Worm (Caenorhabditis elegans) whole organism, late embryonic: ENCODE measurements around the gene pkn-1.
A peak's percentile ranks its signal among the peaks of the same experiment; 100 is the strongest.

ENCODE experiments used
- C08G9.2 ChIP-seq: sonication (generic microtip); optimal IDR thresholded peaks from 2 replicates; lab custom pipeline; 2016; ENCODE audit warnings: mild to moderate bottlenecking, missing genetic modification characterization, moderate library complexity, missing compliant biosample characterization
- C38D4.7 ChIP-seq: fragments of 200-800 bp; sonication (Bioruptor generic); optimal IDR thresholded peaks from 2 replicates; lab custom pipeline; 2018; ENCODE audit warnings: mild to moderate bottlenecking, missing genetic modification characterization, moderate library complexity, missing compliant biosample characterization
- K09A11.1 ChIP-seq: sonication (generic microtip); optimal IDR thresholded peaks from 2 replicates; lab custom pipeline; 2017; ENCODE audit warnings: antibody characterized with exemption, mild to moderate bottlenecking, missing genetic modification characterization, missing compliant biosample characterization; ENCODE audit not compliant: insufficient read depth
- T23F11.4 ChIP-seq: fragments of 200-800 bp; sonication (Bioruptor generic); optimal IDR thresholded peaks from 2 replicates; lab custom pipeline; 2018; ENCODE audit warnings: mild to moderate bottlenecking, missing genetic modification characterization, missing compliant biosample characterization
- Y22D7AL.16 ChIP-seq: sonication (generic microtip); optimal IDR thresholded peaks from 2 replicates; lab custom pipeline; 2016; ENCODE audit warnings: missing genetic modification characterization, missing compliant biosample characterization
- ama-1 ChIP-seq: fragments of 150-350 bp; optimal IDR thresholded peaks from 2 replicates; lab custom pipeline; 2014
- ceh-14 ChIP-seq: sonication (generic microtip); optimal IDR thresholded peaks from 2 replicates; lab custom pipeline; 2016; ENCODE audit warnings: missing genotype, missing genetic modification characterization, missing compliant biosample characterization
- ceh-18 ChIP-seq: sonication (generic microtip); optimal IDR thresholded peaks from 2 replicates; lab custom pipeline; 2016; ENCODE audit warnings: missing genetic modification characterization, missing compliant biosample characterization
- ceh-19 ChIP-seq: fragments of 200-800 bp; sonication (Bioruptor generic); optimal IDR thresholded peaks from 2 replicates; lab custom pipeline; 2018; ENCODE audit warnings: mild to moderate bottlenecking, missing genetic modification characterization, missing compliant biosample characterization
- ceh-2 ChIP-seq: sonication (generic microtip); optimal IDR thresholded peaks from 2 replicates; lab custom pipeline; 2016; ENCODE audit warnings: missing genotype, missing genetic modification characterization, missing compliant biosample characterization
- ceh-24 ChIP-seq: sonication (generic microtip); optimal IDR thresholded peaks from 2 replicates; lab custom pipeline; 2016; ENCODE audit warnings: mild to moderate bottlenecking, missing genetic modification characterization, missing compliant biosample characterization
- ceh-30 ChIP-seq: fragments of 150-350 bp; optimal IDR thresholded peaks from 2 replicates; lab custom pipeline; 2014; ENCODE audit warnings: missing biosample characterization, missing genetic modification characterization
- ceh-31 ChIP-seq: sonication (generic microtip); optimal IDR thresholded peaks from 2 replicates; lab custom pipeline; 2016; ENCODE audit warnings: missing genetic modification characterization, missing compliant biosample characterization
- ceh-34 ChIP-seq: sonication (generic microtip); optimal IDR thresholded peaks from 2 replicates; lab custom pipeline; 2016; ENCODE audit warnings: mild to moderate bottlenecking, missing genetic modification characterization, missing compliant biosample characterization
- ceh-48 ChIP-seq: sonication (generic microtip); optimal IDR thresholded peaks from 2 replicates; lab custom pipeline; 2016; ENCODE audit warnings: missing genetic modification characterization, inconsistent platforms, missing compliant biosample characterization
- ceh-9 ChIP-seq: sonication (generic microtip); optimal IDR thresholded peaks from 2 replicates; lab custom pipeline; 2016; ENCODE audit warnings: mild to moderate bottlenecking, missing genetic modification characterization, inconsistent platforms, missing compliant biosample characterization
- dve-1 ChIP-seq: sonication (generic microtip); optimal IDR thresholded peaks from 2 replicates; lab custom pipeline; 2017; ENCODE audit warnings: antibody characterized with exemption, mild to moderate bottlenecking, missing genetic modification characterization, missing compliant biosample characterization
- elt-2 ChIP-seq: sonication (generic microtip); optimal IDR thresholded peaks from 2 replicates; lab custom pipeline; 2016; ENCODE audit warnings: missing genetic modification reagents, missing genetic modification characterization, missing compliant biosample characterization
- elt-4 ChIP-seq: sonication (generic microtip); optimal IDR thresholded peaks from 2 replicates; lab custom pipeline; 2016; ENCODE audit warnings: missing genetic modification characterization, missing compliant biosample characterization
- ets-4 ChIP-seq: sonication (generic microtip); optimal IDR thresholded peaks from 2 replicates; lab custom pipeline; 2016; ENCODE audit warnings: missing genetic modification characterization, missing compliant biosample characterization
- eyg-1 ChIP-seq: sonication (generic microtip); optimal IDR thresholded peaks from 2 replicates; lab custom pipeline; 2016; ENCODE audit warnings: missing genotype, missing genetic modification characterization, missing compliant biosample characterization
- fax-1 ChIP-seq: sonication (generic microtip); optimal IDR thresholded peaks from 2 replicates; lab custom pipeline; 2016; ENCODE audit warnings: missing genotype, missing genetic modification characterization, missing compliant biosample characterization
- fkh-10 ChIP-seq: fragments of 150-350 bp; optimal IDR thresholded peaks from 2 replicates; lab custom pipeline; 2014; ENCODE audit warnings: missing biosample characterization, missing genetic modification reagents, missing genetic modification characterization
- fkh-6 ChIP-seq: sonication (generic microtip); optimal IDR thresholded peaks from 2 replicates; lab custom pipeline; 2016; ENCODE audit warnings: missing genetic modification characterization, missing compliant biosample characterization
- hlh-13 ChIP-seq: fragments of 200-800 bp; sonication (Bioruptor generic); optimal IDR thresholded peaks from 2 replicates; lab custom pipeline; 2018; ENCODE audit warnings: mild to moderate bottlenecking, missing genetic modification characterization, missing compliant biosample characterization
- hlh-15 ChIP-seq: sonication (generic microtip); optimal IDR thresholded peaks from 2 replicates; lab custom pipeline; 2016; ENCODE audit warnings: missing genetic modification characterization, missing compliant biosample characterization
- hlh-30 ChIP-seq: sonication (generic microtip); optimal IDR thresholded peaks from 2 replicates; lab custom pipeline; 2017; ENCODE audit warnings: antibody characterized with exemption, missing genetic modification characterization, missing compliant biosample characterization; ENCODE audit not compliant: insufficient read depth
- hlh-6 ChIP-seq: sonication (generic microtip); optimal IDR thresholded peaks from 2 replicates; lab custom pipeline; 2016; ENCODE audit warnings: missing genotype, missing genetic modification characterization, missing compliant biosample characterization
- lim-6 ChIP-seq: sonication (generic microtip); optimal IDR thresholded peaks from 2 replicates; lab custom pipeline; 2016; ENCODE audit warnings: missing genetic modification characterization, missing compliant biosample characterization
- lin-11 ChIP-seq: fragments of 200-800 bp; sonication (Bioruptor generic); optimal IDR thresholded peaks from 2 replicates; lab custom pipeline; 2018; ENCODE audit warnings: mild to moderate bottlenecking, missing genetic modification characterization, missing compliant biosample characterization
- nfya-1 ChIP-seq: sonication (generic microtip); optimal IDR thresholded peaks from 2 replicates; lab custom pipeline; 2017; ENCODE audit warnings: missing genetic modification characterization, mild to moderate bottlenecking, missing compliant biosample characterization, antibody characterized with exemption, moderate library complexity
- nhr-11 ChIP-seq: fragments of 150-350 bp; optimal IDR thresholded peaks from 2 replicates; lab custom pipeline; 2014; ENCODE audit warnings: missing biosample characterization, missing genetic modification characterization
- npax-4 ChIP-seq: sonication (generic microtip); optimal IDR thresholded peaks from 2 replicates; lab custom pipeline; 2016; ENCODE audit warnings: missing genetic modification characterization, missing compliant biosample characterization
- pag-3 ChIP-seq: sonication (generic microtip); optimal IDR thresholded peaks from 2 replicates; lab custom pipeline; 2016; ENCODE audit warnings: missing compliant biosample characterization, missing genetic modification characterization, borderline replicate concordance
- pat-9 ChIP-seq: fragments of 200-800 bp; sonication (Bioruptor generic); optimal IDR thresholded peaks from 2 replicates; lab custom pipeline; 2018; ENCODE audit warnings: mild to moderate bottlenecking, missing genetic modification characterization, moderate library complexity, missing compliant biosample characterization
- pax-1 ChIP-seq: fragments of 150-350 bp; optimal IDR thresholded peaks from 2 replicates; lab custom pipeline; 2014; ENCODE audit warnings: missing biosample characterization, missing genetic modification characterization
- pros-1 ChIP-seq: fragments of 150-350 bp; optimal IDR thresholded peaks from 2 replicates; lab custom pipeline; 2014; ENCODE audit warnings: missing biosample characterization, missing genetic modification reagents, missing genetic modification characterization
- ref-2 ChIP-seq: sonication (generic microtip); optimal IDR thresholded peaks from 2 replicates; lab custom pipeline; 2016; ENCODE audit warnings: missing genetic modification characterization, missing compliant biosample characterization
- rnt-1 ChIP-seq: sonication (generic microtip); optimal IDR thresholded peaks from 2 replicates; lab custom pipeline; 2016; ENCODE audit warnings: missing genetic modification characterization, missing compliant biosample characterization
- sdc-2 ChIP-seq: sonication (generic microtip); optimal IDR thresholded peaks from 2 replicates; lab custom pipeline; 2016; ENCODE audit warnings: missing genotype, missing genetic modification characterization, missing compliant biosample characterization
- sox-2 ChIP-seq: fragments of 200-800 bp; sonication (Bioruptor generic); IDR thresholded peaks from 2 replicates; pipeline ENCODE4 v1.3.6; 2022; ENCODE audit warnings: missing genetic modification reagents, missing genetic modification characterization, missing compliant biosample characterization
- sox-4 ChIP-seq: sonication (generic microtip); optimal IDR thresholded peaks from 2 replicates; lab custom pipeline; 2017; ENCODE audit warnings: mild to moderate bottlenecking, missing genetic modification characterization, inconsistent platforms, missing compliant biosample characterization
- syd-9 ChIP-seq: sonication (generic microtip); optimal IDR thresholded peaks from 2 replicates; lab custom pipeline; 2016; ENCODE audit warnings: mild to moderate bottlenecking, missing genetic modification characterization, moderate library complexity, missing compliant biosample characterization
- tbx-2 ChIP-seq: sonication (generic microtip); optimal IDR thresholded peaks from 2 replicates; lab custom pipeline; 2016; ENCODE audit warnings: missing genetic modification characterization, missing compliant biosample characterization
- tbx-7 ChIP-seq: sonication (generic microtip); optimal IDR thresholded peaks from 2 replicates; lab custom pipeline; 2016; ENCODE audit warnings: missing genotype, missing genetic modification characterization, missing compliant biosample characterization
- ttx-3 ChIP-seq: sonication (generic microtip); optimal IDR thresholded peaks from 2 replicates; lab custom pipeline; 2016; ENCODE audit warnings: missing genetic modification reagents, missing genetic modification characterization, missing compliant biosample characterization
- unc-3 ChIP-seq, 2 experiments: fragments of 200-800 bp in 1 of 2; sonication (Bioruptor generic) in 1 of 2; sonication (generic microtip) in 1 of 2; conservative IDR thresholded peaks in 1 of 2; optimal IDR thresholded peaks in 1 of 2; 2 replicates each; pipeline versions ENCODE4 v1.3.6 to Lab custom; 2016 to 2022; ENCODE audit warnings: missing compliant biosample characterization in 2 of 2, missing genetic modification characterization in 2 of 2, missing genetic modification reagents in 1 of 2
- unc-42 ChIP-seq: sonication (generic microtip); optimal IDR thresholded peaks from 2 replicates; lab custom pipeline; 2016; ENCODE audit warnings: missing genotype, missing genetic modification characterization, missing compliant biosample characterization
- unc-86 ChIP-seq: sonication (generic microtip); optimal IDR thresholded peaks from 2 replicates; lab custom pipeline; 2016; ENCODE audit warnings: missing genetic modification characterization, missing compliant biosample characterization
- ztf-16 ChIP-seq: sonication (generic microtip); optimal IDR thresholded peaks from 2 replicates; lab custom pipeline; 2017; ENCODE audit warnings: missing genetic modification characterization, missing compliant biosample characterization

The pkn-1 gene

ce11 chrX:10433863-10434262 is 36.8 kb downstream of the pkn-1 start:
- TF ChIP-seq ceh-2 (tag; lab: Kevin White, UChicago): no peak
- TF ChIP-seq ceh-31 (tag; lab: Kevin White, UChicago): peak; percentile 5

ce11 chrX:10435492-10435939 is 38.5 kb downstream of the pkn-1 start:
- TF ChIP-seq hlh-13 (GFP tag; lab: Kevin White, UChicago) (no peak), hlh-15 (tag; lab: Kevin White, UChicago) (no peak), elt-2 (tag; lab: Kevin White, UChicago) (no peak), C08G9.2 (tag; lab: Kevin White, UChicago) (peak; percentile 69), ceh-18 (peak; percentile 82), lin-11 (tag; lab: Kevin White, UChicago) (no peak), lim-6 (tag; lab: Kevin White, UChicago) (no peak), pax-1 (tag; lab: Kevin White, UChicago) (no peak), sox-4 (tag; lab: Kevin White, UChicago) (peak; percentile 35), tbx-7 (tag; lab: Kevin White, UChicago) (no peak), ref-2 (tag; lab: Kevin White, UChicago) (peak; percentile 65), hlh-6 (tag; lab: Kevin White, UChicago) (peak; percentile 13), unc-86 (tag; lab: Kevin White, UChicago) (no peak), ceh-9 (no peak), npax-4 (tag; lab: Kevin White, UChicago) (no peak), tbx-2 (peak; percentile 85), hlh-30 (peak; percentile 15), unc-42 (tag; lab: Kevin White, UChicago) (peak; percentile 91), C38D4.7 (GFP tag; lab: Kevin White, UChicago) (no peak), ceh-14 (tag; lab: Kevin White, UChicago) (peak; percentile 76), ceh-31 (tag; lab: Kevin White, UChicago) (peak; percentile 94), sox-2 (GFP tag; lab: Robert Waterston, UW) (0 out of 2 replicates have a peak, but pooled peaks have one; percentile 30), ceh-19 (GFP tag; lab: Kevin White, UChicago) (peak; percentile 55), pag-3 (peak; percentile 57), pros-1 (peak; percentile 84), sdc-2 (tag; lab: Kevin White, UChicago) (peak; percentile 82), Y22D7AL.16 (tag; lab: Kevin White, UChicago) (no peak), ceh-48 (tag; lab: Kevin White, UChicago) (peak; percentile 51), ceh-34 (tag; lab: Kevin White, UChicago) (peak; percentile 89), rnt-1 (tag; lab: Kevin White, UChicago) (peak; percentile 88), nhr-11 (tag; lab: Kevin White, UChicago) (no peak), ttx-3 (tag; lab: Kevin White, UChicago) (peak; percentile 51), eyg-1 (tag; lab: Kevin White, UChicago) (peak; percentile 15), fax-1 (tag; lab: Kevin White, UChicago) (peak; percentile 33), ztf-16 (tag; lab: Kevin White, UChicago) (peak; percentile 24), syd-9 (tag; lab: Kevin White, UChicago) (peak; percentile 92), K09A11.1 (tag; lab: Kevin White, UChicago) (no peak), fkh-6 (peak; percentile 51), ets-4 (tag; lab: Kevin White, UChicago) (peak; percentile 53), ama-1 (lab: Kevin White, UChicago) (no peak), ceh-2 (tag; lab: Kevin White, UChicago) (peak; percentile 16), pat-9 (tag; lab: Kevin White, UChicago) (no peak), ceh-30 (tag; lab: Kevin White, UChicago) (no peak), ceh-24 (tag; lab: Kevin White, UChicago) (no peak), elt-4 (tag; lab: Kevin White, UChicago) (no peak), nfya-1 (tag; lab: Kevin White, UChicago) (peak; percentile 77), fkh-10 (GFP tag; lab: Kevin White, UChicago) (peak; percentile 86), dve-1 (tag; lab: Kevin White, UChicago) (no peak), unc-3 (GFP tag; conservative IDR thresholded peaks at IDR 0.05; lab: Robert Waterston, UW) (no peak), unc-3 (tag; optimal IDR thresholded peaks at IDR 0.05; lab: Kevin White, UChicago) (no peak), T23F11.4 (GFP tag; lab: Kevin White, UChicago) (peak; percentile 7)
